Fruit fly (Drosophila melanogaster) whole organism, embryonic: ENCODE data around the gene Sf3a2.

ENCODE experiments used
- Adf1 ChIP-seq: fragments of 200-800 bp; sonication (Bioruptor generic); IDR thresholded peaks from 2 replicates; pipeline ENCODE4 v1.3.6; 2022; ENCODE audit warnings: missing biosample characterization, missing genetic modification characterization
- Bteb2 ChIP-seq: fragments of 200-800 bp; sonication (Bioruptor generic); optimal IDR thresholded peaks from 2 replicates; lab custom pipeline; 2016; ENCODE audit warnings: missing biosample characterization, missing genetic modification characterization
- C15 ChIP-seq: fragments of 200-800 bp; sonication (Bioruptor generic); IDR thresholded peaks from 3 replicates; pipeline ENCODE4 v1.3.6; 2022; ENCODE audit warnings: missing biosample characterization, missing genetic modification characterization
- CG10274 ChIP-seq: fragments of 200-800 bp; sonication (Bioruptor generic); optimal IDR thresholded peaks from 3 replicates; lab custom pipeline; 2017; ENCODE audit warnings: missing biosample characterization, mild to moderate bottlenecking, missing genetic modification characterization
- CG11456 ChIP-seq: fragments of 200-800 bp; sonication (Bioruptor generic); IDR thresholded peaks from 3 replicates; pipeline ENCODE4 v1.3.6; 2022; ENCODE audit warnings: missing biosample characterization, missing genetic modification characterization
- CG12155 ChIP-seq: fragments of 200-800 bp; sonication (Bioruptor generic); optimal IDR thresholded peaks from 3 replicates; lab custom pipeline; 2016; ENCODE audit warnings: missing biosample characterization, missing genetic modification characterization
- CG13424 ChIP-seq: fragments of 200-800 bp; sonication (Bioruptor generic); optimal IDR thresholded peaks from 2 replicates; lab custom pipeline; 2019; ENCODE audit warnings: missing biosample characterization, mild to moderate bottlenecking, missing genetic modification characterization, moderate library complexity
- CG17186 ChIP-seq: fragments of 200-800 bp; sonication (Bioruptor generic); optimal IDR thresholded peaks from 3 replicates; lab custom pipeline; 2017; ENCODE audit warnings: missing biosample characterization, missing genetic modification reagents, missing genetic modification characterization
- CG17361 ChIP-seq: fragments of 200-800 bp; sonication (Bioruptor generic); IDR thresholded peaks from 3 replicates; pipeline ENCODE4 v1.3.6; 2022; ENCODE audit warnings: missing biosample characterization, missing genetic modification characterization
- CG31388 ChIP-seq: fragments of 200-800 bp; sonication (Bioruptor generic); optimal IDR thresholded peaks from 2 replicates; lab custom pipeline; 2016; ENCODE audit warnings: missing biosample characterization, missing genetic modification characterization
- CG32532 ChIP-seq: fragments of 200-800 bp; sonication (Bioruptor generic); IDR thresholded peaks from 2 replicates; pipeline ENCODE4 v1.3.6; 2022; ENCODE audit warnings: missing biosample characterization, missing genetic modification characterization
- CG33213 ChIP-seq: fragments of 200-800 bp; sonication (Bioruptor generic); optimal IDR thresholded peaks from 3 replicates; lab custom pipeline; 2016; ENCODE audit warnings: missing biosample characterization, missing genetic modification characterization
- CG7372 ChIP-seq: fragments of 200-800 bp; sonication (Bioruptor generic); IDR thresholded peaks from 2 replicates; pipeline ENCODE4 v1.3.6; 2022; ENCODE audit warnings: missing biosample characterization, missing genetic modification characterization
- CG7786 ChIP-seq: fragments of 200-800 bp; sonication (Bioruptor generic); optimal IDR thresholded peaks from 2 replicates; lab custom pipeline; 2016; ENCODE audit warnings: missing biosample characterization, missing genetic modification characterization
- CG7928 ChIP-seq: fragments of 200-800 bp; sonication (Bioruptor generic); optimal IDR thresholded peaks from 2 replicates; lab custom pipeline; 2017; ENCODE audit warnings: missing biosample characterization, mild to moderate bottlenecking, missing genetic modification characterization
- CG8924 ChIP-seq: fragments of 200-800 bp; optimal IDR thresholded peaks from 3 replicates; lab custom pipeline; 2019; ENCODE audit warnings: missing biosample characterization, mild to moderate bottlenecking, missing genetic modification characterization, moderate library complexity
- CG9609 ChIP-seq: fragments of 200-800 bp; sonication (Bioruptor generic); optimal IDR thresholded peaks from 3 replicates; lab custom pipeline; 2016; ENCODE audit warnings: missing biosample characterization, missing genetic modification characterization
- CG9932 ChIP-seq: fragments of 200-800 bp; sonication (Bioruptor generic); IDR thresholded peaks from 2 replicates; pipeline ENCODE4 v1.3.6; 2022; ENCODE audit warnings: missing biosample characterization, missing genetic modification characterization
- CHES-1-like ChIP-seq: fragments of 200-800 bp; sonication (Bioruptor generic); optimal IDR thresholded peaks from 2 replicates; lab custom pipeline; 2016; ENCODE audit warnings: missing biosample characterization, missing genetic modification characterization
- CTCF ChIP-seq: fragments of 200-800 bp; sonication (Bioruptor generic); optimal IDR thresholded peaks from 2 replicates; lab custom pipeline; 2017; ENCODE audit warnings: missing biosample characterization, mild to moderate bottlenecking, missing genetic modification characterization, moderate library complexity
- Chrac-16 ChIP-seq: fragments of 200-800 bp; sonication (Bioruptor generic); optimal IDR thresholded peaks from 3 replicates; lab custom pipeline; 2016; ENCODE audit warnings: missing biosample characterization, missing genetic modification characterization
- D19A ChIP-seq: fragments of 200-800 bp; optimal IDR thresholded peaks from 3 replicates; lab custom pipeline; 2019; ENCODE audit warnings: missing biosample characterization, mild to moderate bottlenecking, missing genetic modification characterization, moderate library complexity
- D19B ChIP-seq: fragments of 200-800 bp; sonication (Bioruptor generic); optimal IDR thresholded peaks from 2 replicates; lab custom pipeline; 2017; ENCODE audit warnings: missing biosample characterization, mild to moderate bottlenecking, missing genetic modification characterization
- Dip3 ChIP-seq: fragments of 200-800 bp; sonication (Bioruptor generic); optimal IDR thresholded peaks from 3 replicates; lab custom pipeline; 2016; ENCODE audit warnings: missing biosample characterization, missing genetic modification characterization
- H15 ChIP-seq: fragments of 200-800 bp; sonication (Bioruptor generic); IDR thresholded peaks from 3 replicates; pipeline ENCODE4 v1.3.6; 2022; ENCODE audit warnings: missing biosample characterization, missing genetic modification characterization
- HLH54F ChIP-seq: fragments of 200-800 bp; sonication (Bioruptor generic); optimal IDR thresholded peaks from 3 replicates; lab custom pipeline; 2016; ENCODE audit warnings: missing biosample characterization, missing genetic modification characterization
- MESR4 ChIP-seq: fragments of 200-800 bp; sonication (Bioruptor generic); optimal IDR thresholded peaks from 2 replicates; lab custom pipeline; 2018; ENCODE audit warnings: missing biosample characterization, mild to moderate bottlenecking, missing genetic modification characterization, moderate library complexity
- NFAT ChIP-seq: fragments of 200-800 bp; sonication (Bioruptor generic); IDR thresholded peaks from 2 replicates; pipeline ENCODE4 v1.3.6; 2022; ENCODE audit warnings: missing biosample characterization, missing genetic modification characterization
- Rx ChIP-seq: fragments of 200-800 bp; sonication (Bioruptor generic); IDR thresholded peaks from 2 replicates; pipeline ENCODE4 v1.3.6; 2022; ENCODE audit warnings: missing biosample characterization, missing genetic modification characterization
- Sin3A ChIP-seq: fragments of >200 bp; optimal IDR thresholded peaks from 2 replicates; lab custom pipeline; 2018
- Sry-δ ChIP-seq: fragments of 200-800 bp; sonication (Bioruptor generic); optimal IDR thresholded peaks from 2 replicates; lab custom pipeline; 2016; ENCODE audit warnings: missing biosample characterization, missing genetic modification characterization
- ara ChIP-seq: fragments of 200-800 bp; sonication (Bioruptor generic); IDR thresholded peaks from 2 replicates; pipeline ENCODE4 v1.3.6; 2022; ENCODE audit warnings: missing biosample characterization, missing genetic modification characterization
- cas ChIP-seq: fragments of 200-800 bp; sonication (Bioruptor generic); IDR thresholded peaks from 2 replicates; pipeline ENCODE4 v1.3.6; 2022; ENCODE audit warnings: missing biosample characterization, missing genetic modification characterization
- crp ChIP-seq, 2 experiments: fragments of 200-800 bp; sonication (Bioruptor generic); optimal IDR thresholded peaks; 2 replicates in 1 of 2; 3 replicates in 1 of 2; lab custom pipeline; 2017; ENCODE audit warnings: missing biosample characterization in 2 of 2, missing genetic modification characterization in 2 of 2, mild to moderate bottlenecking in 1 of 2, moderate library complexity in 1 of 2
- dimm ChIP-seq: fragments of 200-800 bp; sonication (Bioruptor generic); IDR thresholded peaks from 2 replicates; pipeline ENCODE4 v1.3.6; 2022; ENCODE audit warnings: missing biosample characterization, missing genetic modification characterization
- disco-r ChIP-seq: fragments of 200-800 bp; sonication (Bioruptor generic); optimal IDR thresholded peaks from 2 replicates; lab custom pipeline; 2016; ENCODE audit warnings: missing biosample characterization, missing genetic modification characterization
- dpn ChIP-seq, 2 experiments: fragments of 200-800 bp; sonication (Bioruptor generic); optimal IDR thresholded peaks; 3 replicates each; lab custom pipeline; 2016; ENCODE audit warnings: missing biosample characterization in 2 of 2, missing genetic modification characterization in 2 of 2
- ewg ChIP-seq: fragments of 200-800 bp; sonication (Bioruptor generic); optimal IDR thresholded peaks from 3 replicates; lab custom pipeline; 2017; ENCODE audit warnings: mild to moderate bottlenecking, missing biosample characterization, missing genetic modification reagents, missing genetic modification characterization
- exex ChIP-seq: fragments of 200-800 bp; sonication (Bioruptor generic); optimal IDR thresholded peaks from 4 replicates; lab custom pipeline; 2018; ENCODE audit warnings: missing biosample characterization, mild to moderate bottlenecking, missing genetic modification characterization, moderate library complexity
- gcm ChIP-seq: fragments of 200-800 bp; sonication (Bioruptor generic); optimal IDR thresholded peaks from 2 replicates; lab custom pipeline; 2019; ENCODE audit warnings: missing biosample characterization, mild to moderate bottlenecking, missing genetic modification characterization, moderate library complexity
- maf-S ChIP-seq: fragments of 200-800 bp; sonication (Bioruptor generic); optimal IDR thresholded peaks from 2 replicates; lab custom pipeline; 2016; ENCODE audit warnings: missing biosample characterization, missing genetic modification characterization
- pros ChIP-seq: fragments of 200-800 bp; sonication (Bioruptor generic); optimal IDR thresholded peaks from 3 replicates; lab custom pipeline; 2019; ENCODE audit warnings: missing biosample characterization, mild to moderate bottlenecking, missing genetic modification characterization, moderate library complexity
- sim ChIP-seq: fragments of 200-800 bp; sonication (Bioruptor generic); IDR thresholded peaks from 2 replicates; pipeline ENCODE4 v1.3.6; 2022; ENCODE audit warnings: missing biosample characterization, missing genetic modification characterization
- sima ChIP-seq: fragments of 200-800 bp; sonication (Bioruptor generic); optimal IDR thresholded peaks from 2 replicates; lab custom pipeline; 2016; ENCODE audit warnings: missing biosample characterization, missing genetic modification characterization
- sisA ChIP-seq: fragments of 200-800 bp; sonication (Bioruptor generic); IDR thresholded peaks from 2 replicates; pipeline ENCODE4 v1.3.6; 2022; ENCODE audit warnings: missing biosample characterization, missing genetic modification characterization
- sr ChIP-seq: fragments of 200-800 bp; sonication (Bioruptor generic); IDR thresholded peaks from 3 replicates; pipeline ENCODE4 v1.3.6; 2022; ENCODE audit warnings: missing biosample characterization, missing genetic modification characterization
- stc ChIP-seq: fragments of 200-800 bp; sonication (Bioruptor generic); IDR thresholded peaks from 2 replicates; pipeline ENCODE4 v1.3.6; 2022; ENCODE audit warnings: missing biosample characterization, missing genetic modification characterization
- tap ChIP-seq: fragments of 200-800 bp; optimal IDR thresholded peaks from 3 replicates; lab custom pipeline; 2019; ENCODE audit warnings: missing biosample characterization, mild to moderate bottlenecking, missing genetic modification characterization, moderate library complexity
- tio ChIP-seq: fragments of 200-800 bp; sonication (Bioruptor generic); optimal IDR thresholded peaks from 2 replicates; lab custom pipeline; 2017; ENCODE audit warnings: missing biosample characterization, missing genetic modification characterization, inconsistent platforms
- tx ChIP-seq: fragments of 200-800 bp; sonication (Bioruptor generic); optimal IDR thresholded peaks from 2 replicates; lab custom pipeline; 2016; ENCODE audit warnings: missing biosample characterization, missing genetic modification characterization
- usp ChIP-seq: fragments of >200 bp; optimal IDR thresholded peaks from 2 replicates; lab custom pipeline; 2017; ENCODE audit warnings: missing biosample characterization, missing genetic modification characterization
- zf30C ChIP-seq: fragments of 200-800 bp; sonication (Bioruptor generic); optimal IDR thresholded peaks from 3 replicates; lab custom pipeline; 2018; ENCODE audit warnings: missing biosample characterization, mild to moderate bottlenecking, missing genetic modification characterization

Gene Sf3a2

DNA sequence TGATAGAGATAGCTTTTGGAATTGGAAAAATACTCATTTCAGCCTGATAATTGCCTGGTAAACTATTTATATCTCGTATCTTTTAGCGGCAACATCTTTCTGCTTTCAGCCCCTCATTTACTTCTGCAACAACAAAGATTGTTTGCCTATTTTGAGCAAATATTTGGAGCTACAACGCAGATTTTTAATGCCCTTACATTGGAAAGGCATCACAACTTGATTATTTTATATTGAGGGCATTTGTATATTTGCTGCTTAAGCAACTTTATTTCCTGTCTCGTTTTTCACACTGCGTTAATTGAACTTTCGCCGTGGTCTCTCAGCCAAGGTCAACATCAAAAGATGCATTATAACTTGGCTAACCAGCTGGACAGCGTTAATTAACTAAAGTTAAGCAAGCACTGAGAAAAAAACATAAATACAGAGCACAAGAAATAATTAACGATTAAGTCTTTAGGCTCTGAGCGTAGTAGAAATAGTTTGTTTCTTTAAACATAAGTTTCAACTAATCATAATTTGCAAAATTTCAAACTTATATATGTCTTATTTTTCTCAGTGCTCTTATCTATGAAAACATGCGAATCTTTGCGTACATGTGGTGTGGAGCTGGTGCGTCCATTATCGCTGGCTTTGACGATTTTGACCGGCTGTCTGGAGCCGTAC, 17.6 kb upstream of the Sf3a2 start (continued):
- peak; percentile 45 for TF ChIP-seq CG13424
- 0 out of 2 replicates have a peak, but pooled peaks have one; percentile 42 for TF ChIP-seq CG7372 (GFP tag; lab: Robert Waterston, UW)
- no peak for TF ChIP-seq exex (tag; lab: Kevin White, UChicago)
- TF ChIP-seq disco-r (GFP tag; lab: Kevin White, UChicago): no peak
- TF ChIP-seq CG12155 (GFP tag; lab: Kevin White, UChicago): peak; percentile 45
- TF ChIP-seq CG17361: peak; percentile 69
- peak; percentile 61 for TF ChIP-seq CHES-1-like
- no peak for TF ChIP-seq usp (GFP tag; lab: Kevin White, UChicago)
- TF ChIP-seq CG7786: peak; percentile 41
- no peak for TF ChIP-seq CG33213
- peak; percentile 30 for TF ChIP-seq Chrac-16 (GFP tag; lab: Kevin White, UChicago)
- peak; percentile 44 to 51 for TF ChIP-seq dpn (GFP tag; optimal IDR thresholded peaks at IDR 0.05; lab: Kevin White, UChicago)
- TF ChIP-seq CG32532 (GFP tag; lab: Robert Waterston, UW): peak; percentile 61; the same call in 1 of the 2 replicates
- TF ChIP-seq tap: peak; percentile 7
- no peak for TF ChIP-seq NFAT (GFP tag; lab: Robert Waterston, UW)
- peak; percentile 71 for TF ChIP-seq D19A (tag; lab: Kevin White, UChicago)
- TF ChIP-seq Bteb2 (GFP tag; lab: Kevin White, UChicago): peak; percentile 60
- no peak for TF ChIP-seq Sin3A (lab: Kevin White, UChicago)
- no peak for TF ChIP-seq ara (GFP tag; lab: Robert Waterston, UW)
- no peak for TF ChIP-seq pros (GFP tag; lab: Kevin White, UChicago)
- no peak for TF ChIP-seq maf-S (GFP tag; lab: Kevin White, UChicago)
- no peak for TF ChIP-seq ewg
- TF ChIP-seq CG8924 (tag; lab: Kevin White, UChicago): peak; percentile 32
- TF ChIP-seq CG31388 (GFP tag; lab: Kevin White, UChicago): no peak
- peak; percentile 20 for TF ChIP-seq gcm
- TF ChIP-seq Rx (GFP tag; lab: Robert Waterston, UW): no peak
- TF ChIP-seq sima: no peak
- peak; percentile 56 for TF ChIP-seq Dip3 (GFP tag; lab: Kevin White, UChicago)
- peak; percentile 61 for TF ChIP-seq HLH54F (GFP tag; lab: Kevin White, UChicago)
- TF ChIP-seq CG17186 (GFP tag; lab: Kevin White, UChicago): no peak
- TF ChIP-seq sim (GFP tag; lab: Robert Waterston, UW): no peak
- no peak for TF ChIP-seq crp (GFP tag; optimal IDR thresholded peaks at IDR 0.05; lab: Kevin White, UChicago)
- no peak for TF ChIP-seq CG9932 (GFP tag; lab: Robert Waterston, UW)
- TF ChIP-seq H15: 0 out of 3 replicates have a peak, but pooled peaks have one; percentile 42
- TF ChIP-seq tio (GFP tag; lab: Kevin White, UChicago): peak; percentile 26
- TF ChIP-seq C15: no peak
- no peak for TF ChIP-seq cas (GFP tag; lab: Robert Waterston, UW)
- no peak for TF ChIP-seq CG11456
- TF ChIP-seq MESR4: no peak
- no peak for TF ChIP-seq CG10274 (GFP tag; lab: Kevin White, UChicago)
- 0 out of 2 replicates have a peak, but pooled peaks have one; percentile 49 for TF ChIP-seq stc (GFP tag; lab: Robert Waterston, UW)
- no peak for TF ChIP-seq CG7928 (GFP tag; lab: Kevin White, UChicago)
- TF ChIP-seq CG9609 (GFP tag; lab: Kevin White, UChicago): peak; percentile 49
- TF ChIP-seq dimm (GFP tag; lab: Robert Waterston, UW): no peak
- TF ChIP-seq sisA (GFP tag; lab: Robert Waterston, UW): peak; percentile 52; the same call in 1 of the 2 replicates
- TF ChIP-seq CTCF (GFP tag; lab: Kevin White, UChicago): no peak
- TF ChIP-seq Sry-δ (GFP tag; lab: Kevin White, UChicago): no peak
- TF ChIP-seq sr (GFP tag; lab: Robert Waterston, UW): no peak
- TF ChIP-seq D19B (GFP tag; lab: Kevin White, UChicago): peak; percentile 6
- TF ChIP-seq Adf1 (GFP tag; lab: Robert Waterston, UW): no peak
- TF ChIP-seq zf30C (GFP tag; lab: Kevin White, UChicago): no peak
- peak; percentile 15 for TF ChIP-seq tx (GFP tag; lab: Kevin White, UChicago)
